Fruit fly (Drosophila melanogaster): ENCODE measurements around the gene aus.

DNA sequence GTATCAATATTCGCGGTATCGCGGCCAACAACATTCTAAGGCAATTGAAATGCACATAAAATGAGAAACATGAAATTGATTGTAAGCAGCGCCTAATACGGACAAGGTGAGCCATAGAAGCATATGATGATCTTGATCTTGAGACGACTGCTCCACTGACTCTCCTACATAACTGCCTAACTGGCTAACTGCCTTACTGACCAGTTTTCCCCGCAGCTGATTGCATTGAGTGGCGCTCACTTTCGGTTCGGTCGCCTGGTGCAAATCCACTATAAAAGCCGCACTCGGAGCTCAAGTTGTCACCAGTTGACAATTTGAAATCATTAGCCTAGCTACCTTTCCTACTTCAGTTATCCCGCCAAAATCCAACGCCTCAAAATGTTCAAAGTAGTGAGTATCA, 66.5 kb downstream of the aus start, which contains the start of gene CG17298:
- TF ChIP-seq EcR (GFP tag; optimal IDR thresholded peaks at IDR 0.05) (no peak), Dll (optimal IDR thresholded peaks at IDR 0.05) (no peak), CG8478 (optimal IDR thresholded peaks at IDR 0.05) (no peak)

Measured in whole organism.